Fruit fly (Drosophila melanogaster) whole organism, embryonic: ENCODE data around the gene Spx.
A peak's percentile ranks its signal among the peaks of the same experiment; 100 is the strongest.

Experiments used
- Bdp1 ChIP-seq: fragments of 200-800 bp; sonication (Bioruptor generic); optimal IDR thresholded peaks from 3 replicates; lab custom pipeline; 2016; ENCODE audit warnings: missing biosample characterization, missing genetic modification characterization
- CG10366 ChIP-seq: fragments of 200-800 bp; sonication (Bioruptor generic); IDR thresholded peaks from 2 replicates; pipeline ENCODE4 v1.3.6; 2022; ENCODE audit warnings: missing biosample characterization, missing genetic modification characterization
- CG10431 ChIP-seq: fragments of 200-800 bp; sonication (Bioruptor generic); optimal IDR thresholded peaks from 3 replicates; lab custom pipeline; 2018; ENCODE audit warnings: missing biosample characterization, mild to moderate bottlenecking, missing genetic modification characterization
- CG10565 ChIP-seq: fragments of 200-800 bp; sonication (Bioruptor generic); optimal IDR thresholded peaks from 3 replicates; lab custom pipeline; 2016; ENCODE audit warnings: missing biosample characterization, mild to moderate bottlenecking, missing genetic modification characterization
- CG10959 ChIP-seq: fragments of 200-800 bp; sonication (Bioruptor generic); IDR thresholded peaks from 2 replicates; pipeline ENCODE4 v1.3.6; 2022; ENCODE audit warnings: missing biosample characterization, missing genetic modification characterization
- CG11696 ChIP-seq: fragments of 200-800 bp; sonication (Bioruptor generic); IDR thresholded peaks from 2 replicates; pipeline ENCODE4 v1.3.6; 2022; ENCODE audit warnings: missing biosample characterization, missing genetic modification characterization
- CG13287 ChIP-seq: fragments of 200-800 bp; sonication (Bioruptor generic); IDR thresholded peaks from 2 replicates; pipeline ENCODE4 v1.3.6; 2022; ENCODE audit warnings: missing biosample characterization, missing genetic modification characterization; ENCODE audit not compliant: partially characterized antibody
- CG13624 ChIP-seq: fragments of 200-800 bp; sonication (Bioruptor generic); optimal IDR thresholded peaks from 2 replicates; lab custom pipeline; 2016; ENCODE audit warnings: missing biosample characterization, missing genetic modification characterization
- CG14050 ChIP-seq: fragments of 200-800 bp; sonication (Bioruptor generic); IDR thresholded peaks from 3 replicates; pipeline ENCODE4 v1.3.6; 2022; ENCODE audit warnings: missing biosample characterization, missing genetic modification characterization
- CG15601 ChIP-seq: fragments of 200-800 bp; sonication (Bioruptor generic); optimal IDR thresholded peaks from 3 replicates; lab custom pipeline; 2019; ENCODE audit warnings: missing biosample characterization, mild to moderate bottlenecking, missing genetic modification characterization, moderate library complexity
- CG18599 ChIP-seq: fragments of 200-800 bp; sonication (Bioruptor generic); optimal IDR thresholded peaks from 3 replicates; lab custom pipeline; 2017; ENCODE audit warnings: missing biosample characterization, missing genetic modification characterization, mild to moderate bottlenecking, moderate library complexity, missing genetic modification reagents
- CG2116 ChIP-seq: fragments of 200-800 bp; sonication (Bioruptor generic); optimal IDR thresholded peaks from 3 replicates; lab custom pipeline; 2018; ENCODE audit warnings: missing biosample characterization, mild to moderate bottlenecking, missing genetic modification characterization
- CG31388 ChIP-seq: fragments of 200-800 bp; sonication (Bioruptor generic); optimal IDR thresholded peaks from 2 replicates; lab custom pipeline; 2016; ENCODE audit warnings: missing biosample characterization, missing genetic modification characterization
- CG31441 ChIP-seq: fragments of 200-800 bp; sonication (Bioruptor generic); IDR thresholded peaks from 2 replicates; pipeline ENCODE4 v1.3.6; 2022; ENCODE audit warnings: missing biosample characterization, missing genetic modification characterization
- CG3281 ChIP-seq: fragments of 200-800 bp; sonication (Bioruptor generic); optimal IDR thresholded peaks from 3 replicates; lab custom pipeline; 2017; ENCODE audit warnings: missing biosample characterization, mild to moderate bottlenecking, missing genetic modification characterization
- CG4820 ChIP-seq: fragments of 200-800 bp; sonication (Bioruptor generic); optimal IDR thresholded peaks from 3 replicates; lab custom pipeline; 2016; ENCODE audit warnings: missing biosample characterization, missing genetic modification characterization
- CG5245 ChIP-seq: fragments of 200-800 bp; sonication (Bioruptor generic); optimal IDR thresholded peaks from 3 replicates; lab custom pipeline; 2016; ENCODE audit warnings: missing biosample characterization, missing genetic modification characterization
- CG7357 ChIP-seq: fragments of 200-800 bp; sonication (Bioruptor generic); IDR thresholded peaks from 3 replicates; pipeline ENCODE4 v1.3.6; 2022; ENCODE audit warnings: missing biosample characterization, missing genetic modification characterization
- CG7372 ChIP-seq: fragments of 200-800 bp; sonication (Bioruptor generic); IDR thresholded peaks from 2 replicates; pipeline ENCODE4 v1.3.6; 2022; ENCODE audit warnings: missing biosample characterization, missing genetic modification characterization
- CG8359 ChIP-seq: fragments of 200-800 bp; sonication (Bioruptor generic); optimal IDR thresholded peaks from 2 replicates; lab custom pipeline; 2017; ENCODE audit warnings: missing biosample characterization, mild to moderate bottlenecking, missing genetic modification characterization, borderline replicate concordance
- CG9437 ChIP-seq: fragments of 200-800 bp; sonication (Bioruptor generic); optimal IDR thresholded peaks from 2 replicates; lab custom pipeline; 2018; ENCODE audit warnings: missing biosample characterization, mild to moderate bottlenecking, missing genetic modification characterization
- CG9609 ChIP-seq: fragments of 200-800 bp; sonication (Bioruptor generic); optimal IDR thresholded peaks from 3 replicates; lab custom pipeline; 2016; ENCODE audit warnings: missing biosample characterization, missing genetic modification characterization
- CkIIα-i1 ChIP-seq: fragments of 200-800 bp; sonication (Bioruptor generic); IDR thresholded peaks from 2 replicates; pipeline ENCODE4 v1.3.6; 2022; ENCODE audit warnings: missing biosample characterization, missing genetic modification characterization
- CoRest ChIP-seq: fragments of 200-800 bp; sonication (Bioruptor generic); optimal IDR thresholded peaks from 3 replicates; lab custom pipeline; 2018; ENCODE audit warnings: missing biosample characterization, mild to moderate bottlenecking, missing genetic modification characterization, moderate library complexity
- D19B ChIP-seq: fragments of 200-800 bp; sonication (Bioruptor generic); optimal IDR thresholded peaks from 2 replicates; lab custom pipeline; 2017; ENCODE audit warnings: missing biosample characterization, mild to moderate bottlenecking, missing genetic modification characterization
- Dll ChIP-seq: fragments of 200-800 bp; sonication (Bioruptor generic); IDR thresholded peaks from 4 replicates; pipeline ENCODE4 v1.3.6; 2022; ENCODE audit warnings: missing biosample characterization, missing genetic modification characterization; ENCODE audit not compliant: partially characterized antibody
- Fer1 ChIP-seq: fragments of 200-800 bp; sonication (Bioruptor generic); optimal IDR thresholded peaks from 2 replicates; lab custom pipeline; 2017; ENCODE audit warnings: missing biosample characterization, mild to moderate bottlenecking, missing genetic modification characterization
- HLHmδ ChIP-seq: fragments of 200-800 bp; sonication (Bioruptor generic); optimal IDR thresholded peaks from 2 replicates; lab custom pipeline; 2018; ENCODE audit warnings: missing biosample characterization, mild to moderate bottlenecking, missing genetic modification characterization, moderate library complexity
- Hr39 ChIP-seq: fragments of >200 bp; optimal IDR thresholded peaks from 2 replicates; lab custom pipeline; 2017
- Hr51 ChIP-seq, 2 experiments: fragments of 200-800 bp; sonication (Bioruptor generic); optimal IDR thresholded peaks; 2 replicates in 1 of 2; 3 replicates in 1 of 2; lab custom pipeline; 2016 to 2018; ENCODE audit warnings: missing biosample characterization in 2 of 2, missing genetic modification characterization in 2 of 2, mild to moderate bottlenecking in 1 of 2, moderate library complexity in 1 of 2
- Jarid2 ChIP-seq: fragments of 200-800 bp; sonication (Bioruptor generic); optimal IDR thresholded peaks from 3 replicates; lab custom pipeline; 2017; ENCODE audit warnings: mild to moderate bottlenecking, missing biosample characterization, missing genetic modification reagents, missing genetic modification characterization
- Max ChIP-seq: fragments of 200-800 bp; sonication (Bioruptor generic); optimal IDR thresholded peaks from 2 replicates; lab custom pipeline; 2016; ENCODE audit warnings: missing biosample characterization, mild to moderate bottlenecking, missing genetic modification characterization
- Mes4 ChIP-seq: fragments of 200-800 bp; sonication (Bioruptor generic); optimal IDR thresholded peaks from 2 replicates; lab custom pipeline; 2016; ENCODE audit warnings: missing biosample characterization, missing genetic modification characterization
- Ravus ChIP-seq: fragments of 200-800 bp; sonication (Bioruptor generic); IDR thresholded peaks from 2 replicates; pipeline ENCODE4 v1.3.6; 2022; ENCODE audit warnings: missing biosample characterization, missing genetic modification characterization
- Xbp1 ChIP-seq: fragments of 200-800 bp; sonication (Bioruptor generic); optimal IDR thresholded peaks from 3 replicates; lab custom pipeline; 2016; ENCODE audit warnings: missing biosample characterization, mild to moderate bottlenecking, missing genetic modification characterization
- amos ChIP-seq: fragments of 200-800 bp; sonication (Bioruptor generic); IDR thresholded peaks from 2 replicates; pipeline ENCODE4 v1.3.6; 2022; ENCODE audit warnings: missing biosample characterization, missing genetic modification characterization; ENCODE audit not compliant: partially characterized antibody
- cwo ChIP-seq: fragments of 200-800 bp; sonication (Bioruptor generic); optimal IDR thresholded peaks from 3 replicates; lab custom pipeline; 2017; ENCODE audit warnings: missing biosample characterization, missing genetic modification characterization, mild to moderate bottlenecking, moderate library complexity, missing genetic modification reagents
- dysf ChIP-seq: fragments of 200-800 bp; sonication (Bioruptor generic); IDR thresholded peaks from 3 replicates; pipeline ENCODE4 v1.3.6; 2022; ENCODE audit warnings: missing biosample characterization, missing genetic modification characterization
- gsb-n ChIP-seq: fragments of 200-800 bp; sonication (Bioruptor generic); optimal IDR thresholded peaks from 3 replicates; lab custom pipeline; 2018; ENCODE audit warnings: missing biosample characterization, mild to moderate bottlenecking, missing genetic modification characterization
- insv ChIP-seq, 2 experiments: fragments of 200-800 bp; sonication (Bioruptor generic); optimal IDR thresholded peaks; 3 replicates each; lab custom pipeline; 2016 to 2018; ENCODE audit warnings: missing biosample characterization in 2 of 2, missing genetic modification characterization in 2 of 2
- lola ChIP-seq, 3 experiments: fragments of >200 bp in 2 of 3; fragments of 200-800 bp in 1 of 3; sonication (Bioruptor generic) in 1 of 3; optimal IDR thresholded peaks; 2 replicates each; lab custom pipeline; 2017 to 2019; ENCODE audit warnings: missing biosample characterization in 3 of 3, missing genetic modification characterization in 3 of 3, mild to moderate bottlenecking in 1 of 3, moderate library complexity in 1 of 3
- maf-S ChIP-seq: fragments of 200-800 bp; sonication (Bioruptor generic); optimal IDR thresholded peaks from 2 replicates; lab custom pipeline; 2016; ENCODE audit warnings: missing biosample characterization, missing genetic modification characterization
- mirr ChIP-seq: fragments of 200-800 bp; sonication (Bioruptor generic); optimal IDR thresholded peaks from 3 replicates; lab custom pipeline; 2018; ENCODE audit warnings: missing biosample characterization, mild to moderate bottlenecking, missing genetic modification characterization
- oc ChIP-seq: fragments of 200-800 bp; sonication (Bioruptor generic); optimal IDR thresholded peaks from 2 replicates; lab custom pipeline; 2018; ENCODE audit warnings: missing biosample characterization, mild to moderate bottlenecking, missing genetic modification characterization, moderate library complexity
- onecut ChIP-seq: fragments of 200-800 bp; sonication (Bioruptor generic); IDR thresholded peaks from 2 replicates; pipeline ENCODE4 v1.3.6; 2022; ENCODE audit warnings: missing biosample characterization, missing genetic modification characterization
- row ChIP-seq: fragments of 200-800 bp; sonication (Bioruptor generic); IDR thresholded peaks from 3 replicates; pipeline ENCODE4 v1.3.6; 2022; ENCODE audit warnings: missing biosample characterization, missing genetic modification characterization
- shn ChIP-seq: fragments of 200-800 bp; sonication (Bioruptor generic); optimal IDR thresholded peaks from 3 replicates; lab custom pipeline; 2016; ENCODE audit warnings: missing biosample characterization, missing genetic modification characterization
- sug ChIP-seq: fragments of 200-800 bp; optimal IDR thresholded peaks from 2 replicates; lab custom pipeline; 2019; ENCODE audit warnings: missing biosample characterization, mild to moderate bottlenecking, missing genetic modification characterization, moderate library complexity
- tna ChIP-seq: fragments of 200-800 bp; sonication (Bioruptor generic); IDR thresholded peaks from 2 replicates; pipeline ENCODE4 v1.3.6; 2022; ENCODE audit warnings: missing biosample characterization, missing genetic modification characterization; ENCODE audit not compliant: partially characterized antibody
- vfl ChIP-seq: fragments of 200-800 bp; sonication (Bioruptor generic); optimal IDR thresholded peaks from 2 replicates; lab custom pipeline; 2016; ENCODE audit warnings: missing biosample characterization, missing genetic modification characterization

Gene Spx

dm6 chrX:6252897-6253540 lies 2.6 kb upstream of the Spx start (continued):
- no peak for TF ChIP-seq CkIIα-i1 (GFP tag; lab: Robert Waterston, UW)
- TF ChIP-seq CG13624 (GFP tag; lab: Kevin White, UChicago): no peak
- no peak for TF ChIP-seq tna
- TF ChIP-seq CG18599: no peak
- no peak for TF ChIP-seq CG10959 (GFP tag; lab: Robert Waterston, UW)
- no peak for TF ChIP-seq dysf (GFP tag; lab: Robert Waterston, UW)
- TF ChIP-seq CG10366 (GFP tag; lab: Robert Waterston, UW): no peak
- TF ChIP-seq Ravus (GFP tag; lab: Robert Waterston, UW): no peak
- TF ChIP-seq cwo: peak; percentile 1
- TF ChIP-seq CG7357 (GFP tag; lab: Robert Waterston, UW): no peak
- TF ChIP-seq Xbp1 (GFP tag; lab: Kevin White, UChicago): no peak
- TF ChIP-seq Dll (GFP tag; lab: Robert Waterston, UW): no peak
- no peak for TF ChIP-seq CG3281 (GFP tag; lab: Kevin White, UChicago)
- TF ChIP-seq D19B: peak; percentile 87
- no peak for TF ChIP-seq vfl
- no peak for TF ChIP-seq CG11696
- no peak for TF ChIP-seq Hr39 (lab: Kevin White, UChicago)
- TF ChIP-seq CG7372 (GFP tag; lab: Robert Waterston, UW): no peak
- no peak for TF ChIP-seq CG10431 (GFP tag; lab: Kevin White, UChicago)
- TF ChIP-seq HLHmδ (GFP tag; lab: Kevin White, UChicago): no peak
- TF ChIP-seq mirr: peak; percentile 70
- no peak for TF ChIP-seq CG9437 (GFP tag; lab: Kevin White, UChicago)
- no peak for TF ChIP-seq oc (tag; lab: Kevin White, UChicago)
- TF ChIP-seq Jarid2: no peak
- no peak for TF ChIP-seq CG9609 (GFP tag; lab: Kevin White, UChicago)
- TF ChIP-seq lola (GFP tag; optimal IDR thresholded peaks at IDR 0.05; lab: Kevin White, UChicago): no peak
- no peak for TF ChIP-seq CG8359 (GFP tag; lab: Kevin White, UChicago)
- TF ChIP-seq CG10565 (GFP tag; lab: Kevin White, UChicago): no peak
- TF ChIP-seq CoRest (tag; lab: Kevin White, UChicago): no peak
- no peak for TF ChIP-seq Fer1 (GFP tag; lab: Kevin White, UChicago)
- no peak for TF ChIP-seq amos
- TF ChIP-seq CG5245: no peak
- TF ChIP-seq CG2116: no peak
- no peak for TF ChIP-seq CG31388 (GFP tag; lab: Kevin White, UChicago)
- no peak for TF ChIP-seq shn (GFP tag; lab: Kevin White, UChicago)
- peak; percentile 52; the same call in 2 of the 3 replicates for TF ChIP-seq row
- TF ChIP-seq CG13287 (GFP tag; lab: Robert Waterston, UW): no peak
- TF ChIP-seq CG14050: no peak
- no peak for TF ChIP-seq CG4820 (GFP tag; lab: Kevin White, UChicago)
- TF ChIP-seq Max (GFP tag; lab: Kevin White, UChicago): no peak
- no peak for TF ChIP-seq Mes4 (GFP tag; lab: Kevin White, UChicago)
- TF ChIP-seq Hr51 (GFP tag; optimal IDR thresholded peaks at IDR 0.05; lab: Kevin White, UChicago): no peak
- TF ChIP-seq Bdp1: no peak
- no peak for TF ChIP-seq CG15601 (tag; lab: Kevin White, UChicago)
- no peak for TF ChIP-seq gsb-n (tag; lab: Kevin White, UChicago)
- TF ChIP-seq onecut: no peak
- TF ChIP-seq maf-S (GFP tag; lab: Kevin White, UChicago): no peak
- TF ChIP-seq sug: peak; percentile 11
- TF ChIP-seq insv (GFP tag; optimal IDR thresholded peaks at IDR 0.05; lab: Kevin White, UChicago): no peak
- no peak for TF ChIP-seq CG31441 (GFP tag; lab: Robert Waterston, UW)
